Fruit fly (Drosophila melanogaster): Measurements from ENCODE around the gene vig.

vig gene

dm6 chr2L:15060580-15061005, 9.5 kb downstream of the vig start, which contains the start of gene TfIIS (continued):
- peak; percentile 84 for TF ChIP-seq Vsx1 (GFP tag; optimal IDR thresholded peaks at IDR 0.05)
- TF ChIP-seq CG8359 (GFP tag; optimal IDR thresholded peaks at IDR 0.05; ENCODE audit: borderline replicate concordance): no peak
- TF ChIP-seq CG18619 (GFP tag; optimal IDR thresholded peaks at IDR 0.05): no peak
- no peak for TF ChIP-seq CG18011 (GFP tag; optimal IDR thresholded peaks at IDR 0.05)
- TF ChIP-seq CG7786 (GFP tag; optimal IDR thresholded peaks at IDR 0.05): peak; percentile 18
- TF ChIP-seq CG14860 (GFP tag; IDR thresholded peaks at IDR 0.05; ENCODE audit: partially characterized antibody): no peak
- peak; percentile 16 for TF ChIP-seq exex (tag; optimal IDR thresholded peaks at IDR 0.05)
- TF ChIP-seq CG3065 (GFP tag; optimal IDR thresholded peaks at IDR 0.05): no peak
- peak; percentile 1 for TF ChIP-seq nerfin-1 (tag; optimal IDR thresholded peaks at IDR 0.05)
- TF ChIP-seq sens-2 (GFP tag; IDR thresholded peaks at IDR 0.05): no peak
- no peak for TF ChIP-seq peb (GFP tag; IDR thresholded peaks at IDR 0.05)
- no peak for TF ChIP-seq CG12299 (tag; optimal IDR thresholded peaks at IDR 0.05)
- TF ChIP-seq CG15514 (GFP tag; optimal IDR thresholded peaks at IDR 0.05): peak; percentile 61
- TF ChIP-seq CG7372 (GFP tag; IDR thresholded peaks at IDR 0.05): no peak
- no peak for TF ChIP-seq oc (tag; optimal IDR thresholded peaks at IDR 0.05)
- peak; percentile 98 for TF ChIP-seq CG31365 (tag; optimal IDR thresholded peaks at IDR 0.05)
- TF ChIP-seq kah (GFP tag; optimal IDR thresholded peaks at IDR 0.05): no peak
- TF ChIP-seq Oli (tag; optimal IDR thresholded peaks at IDR 0.05): no peak
- peak; percentile 74 for TF ChIP-seq dm (GFP tag; optimal IDR thresholded peaks at IDR 0.05)
- TF ChIP-seq Lhr (GFP tag; optimal IDR thresholded peaks at IDR 0.05): peak; percentile 95
- TF ChIP-seq Ssrp (tag; optimal IDR thresholded peaks at IDR 0.05): no peak
- TF ChIP-seq CG1529 (GFP tag; optimal IDR thresholded peaks at IDR 0.05): no peak
- no peak for TF ChIP-seq D19A (tag; optimal IDR thresholded peaks at IDR 0.05)
- peak; percentile 51 for TF ChIP-seq CHES-1-like (GFP tag; optimal IDR thresholded peaks at IDR 0.05)
- no peak for TF ChIP-seq CG14014 (GFP tag; IDR thresholded peaks at IDR 0.05)
- no peak for TF ChIP-seq CG18476 (GFP tag; optimal IDR thresholded peaks at IDR 0.05)
- no peak for TF ChIP-seq Gug (GFP tag; IDR thresholded peaks at IDR 0.05)
- no peak for TF ChIP-seq BtbVII (GFP tag; optimal IDR thresholded peaks at IDR 0.05)
- peak; percentile 74 for TF ChIP-seq MBD-R2 (GFP tag; IDR thresholded peaks at IDR 0.05)
- no peak for TF ChIP-seq cwo (GFP tag; optimal IDR thresholded peaks at IDR 0.05)
- TF ChIP-seq CG10147 (GFP tag; optimal IDR thresholded peaks at IDR 0.05): no peak
- peak; percentile 55 for TF ChIP-seq CoRest (tag; optimal IDR thresholded peaks at IDR 0.05)
- peak; percentile 18; the same call in 1 of the 2 replicates for TF ChIP-seq CG32532 (GFP tag; IDR thresholded peaks at IDR 0.05)
- no peak for TF ChIP-seq toy (GFP tag; IDR thresholded peaks at IDR 0.05)
- peak; percentile 12 for TF ChIP-seq Nf-YB (GFP tag; optimal IDR thresholded peaks at IDR 0.05)
- peak in 1 of 2 experiments; percentile 22 for TF ChIP-seq dpn (GFP tag; optimal IDR thresholded peaks at IDR 0.05)
- peak; percentile 72 for TF ChIP-seq CG3847 (GFP tag; IDR thresholded peaks at IDR 0.05)
- TF ChIP-seq pan (optimal IDR thresholded peaks at IDR 0.05): no peak
- TF ChIP-seq pan (GFP tag; optimal IDR thresholded peaks at IDR 0.05 in 1 of 2, IDR thresholded peaks at IDR 0.05 in 1 of 2): no peak
- TF ChIP-seq dmrt11E (tag; optimal IDR thresholded peaks at IDR 0.05): no peak
- no peak for TF ChIP-seq CG1832 (GFP tag; optimal IDR thresholded peaks at IDR 0.05)
- TF ChIP-seq CG18599 (GFP tag; optimal IDR thresholded peaks at IDR 0.05): no peak
- TF ChIP-seq Nf-YC (tag; optimal IDR thresholded peaks at IDR 0.05): peak; percentile 18
- TF ChIP-seq Sox102F (GFP tag; optimal IDR thresholded peaks at IDR 0.05): no peak
- TF ChIP-seq Abd-B (GFP tag; optimal IDR thresholded peaks at IDR 0.05): peak; percentile 80
- TF ChIP-seq knrl (GFP tag; IDR thresholded peaks at IDR 0.05; ENCODE audit: partially characterized antibody): peak; percentile 61; the same call in 2 of the 3 replicates
- TF ChIP-seq CG1792 (GFP tag; optimal IDR thresholded peaks at IDR 0.05): no peak
- TF ChIP-seq ash1 (GFP tag; optimal IDR thresholded peaks at IDR 0.05): no peak
- peak; percentile 72 for TF ChIP-seq hkb (optimal IDR thresholded peaks at IDR 0.05)
- no peak for TF ChIP-seq hkb (GFP tag; IDR thresholded peaks at IDR 0.05)

Measured in whole organism, embryonic.